Fruit fly (Drosophila melanogaster) whole organism, embryonic: Measurements from ENCODE around the gene Vsp37A.

Experiments
- Antp ChIP-seq: fragments of 200-800 bp; sonication (Bioruptor generic); optimal IDR thresholded peaks from 3 replicates; lab custom pipeline; 2016; ENCODE audit warnings: missing biosample characterization, missing genetic modification characterization
- Atf3 ChIP-seq: fragments of 200-800 bp; sonication (Bioruptor generic); optimal IDR thresholded peaks from 3 replicates; lab custom pipeline; 2016; ENCODE audit warnings: missing biosample characterization, missing genetic modification characterization
- BEAF-32 ChIP-seq: fragments of 200-800 bp; sonication (Bioruptor generic); optimal IDR thresholded peaks from 3 replicates; lab custom pipeline; 2017; ENCODE audit warnings: missing biosample characterization, missing genetic modification characterization, mild to moderate bottlenecking, moderate library complexity, missing genetic modification reagents
- Bgb ChIP-seq: fragments of 200-800 bp; sonication (Bioruptor generic); IDR thresholded peaks from 2 replicates; pipeline ENCODE4 v1.3.6; 2022; ENCODE audit warnings: missing biosample characterization, missing genetic modification characterization; ENCODE audit not compliant: partially characterized antibody
- CG10979 ChIP-seq: fragments of 200-800 bp; sonication (Bioruptor generic); optimal IDR thresholded peaks from 2 replicates; lab custom pipeline; 2018; ENCODE audit warnings: missing biosample characterization, mild to moderate bottlenecking, missing genetic modification characterization, moderate library complexity
- CG11093 ChIP-seq: fragments of 200-800 bp; sonication (Bioruptor generic); IDR thresholded peaks from 3 replicates; pipeline ENCODE4 v1.3.6; 2022; ENCODE audit warnings: missing biosample characterization, missing genetic modification characterization
- CG12219 ChIP-seq: fragments of 200-800 bp; sonication (Bioruptor generic); optimal IDR thresholded peaks from 3 replicates; lab custom pipeline; 2018; ENCODE audit warnings: missing biosample characterization, mild to moderate bottlenecking, missing genetic modification characterization
- CG12299 ChIP-seq: fragments of 200-800 bp; sonication (Bioruptor generic); optimal IDR thresholded peaks from 2 replicates; lab custom pipeline; 2018; ENCODE audit warnings: missing biosample characterization, mild to moderate bottlenecking, missing genetic modification characterization
- CG12659 ChIP-seq: fragments of 200-800 bp; sonication (Bioruptor generic); optimal IDR thresholded peaks from 3 replicates; lab custom pipeline; 2017; ENCODE audit warnings: mild to moderate bottlenecking, missing biosample characterization, missing genetic modification reagents, missing genetic modification characterization
- CG13287 ChIP-seq: fragments of 200-800 bp; sonication (Bioruptor generic); IDR thresholded peaks from 2 replicates; pipeline ENCODE4 v1.3.6; 2022; ENCODE audit warnings: missing biosample characterization, missing genetic modification characterization; ENCODE audit not compliant: partially characterized antibody
- CG13775 ChIP-seq: fragments of 200-800 bp; sonication (Bioruptor generic); optimal IDR thresholded peaks from 3 replicates; lab custom pipeline; 2017; ENCODE audit warnings: missing biosample characterization, mild to moderate bottlenecking, missing genetic modification characterization
- CG14860 ChIP-seq: fragments of 200-800 bp; sonication (Bioruptor generic); IDR thresholded peaks from 3 replicates; pipeline ENCODE4 v1.3.6; 2022; ENCODE audit warnings: missing biosample characterization, missing genetic modification characterization; ENCODE audit not compliant: partially characterized antibody
- CG1603 ChIP-seq: fragments of 200-800 bp; sonication (Bioruptor generic); optimal IDR thresholded peaks from 2 replicates; lab custom pipeline; 2019; ENCODE audit warnings: missing biosample characterization, mild to moderate bottlenecking, missing genetic modification characterization, moderate library complexity
- CG17361 ChIP-seq: fragments of 200-800 bp; sonication (Bioruptor generic); IDR thresholded peaks from 3 replicates; pipeline ENCODE4 v1.3.6; 2022; ENCODE audit warnings: missing biosample characterization, missing genetic modification characterization
- CG17568 ChIP-seq: fragments of 200-800 bp; sonication (Bioruptor generic); optimal IDR thresholded peaks from 2 replicates; lab custom pipeline; 2018; ENCODE audit warnings: missing biosample characterization, mild to moderate bottlenecking, missing genetic modification characterization, moderate library complexity
- CG2116 ChIP-seq: fragments of 200-800 bp; sonication (Bioruptor generic); optimal IDR thresholded peaks from 3 replicates; lab custom pipeline; 2018; ENCODE audit warnings: missing biosample characterization, mild to moderate bottlenecking, missing genetic modification characterization
- CG2120 ChIP-seq: fragments of 200-800 bp; sonication (Bioruptor generic); optimal IDR thresholded peaks from 3 replicates; lab custom pipeline; 2016; ENCODE audit warnings: missing biosample characterization, missing genetic modification characterization
- CG30403 ChIP-seq: fragments of 200-800 bp; sonication (Bioruptor generic); optimal IDR thresholded peaks from 3 replicates; lab custom pipeline; 2016; ENCODE audit warnings: missing biosample characterization, missing genetic modification characterization
- CG32767 ChIP-seq: fragments of 200-800 bp; sonication (Bioruptor generic); IDR thresholded peaks from 2 replicates; pipeline ENCODE4 v1.3.6; 2022; ENCODE audit warnings: missing biosample characterization, missing genetic modification characterization
- CG42726 ChIP-seq: fragments of 200-800 bp; sonication (Bioruptor generic); IDR thresholded peaks from 2 replicates; pipeline ENCODE4 v1.3.6; 2022; ENCODE audit warnings: missing biosample characterization, missing genetic modification characterization; ENCODE audit not compliant: partially characterized antibody
- CG4360 ChIP-seq: fragments of 200-800 bp; sonication (Bioruptor generic); IDR thresholded peaks from 2 replicates; pipeline ENCODE4 v1.3.6; 2022; ENCODE audit warnings: missing biosample characterization, missing genetic modification characterization
- CG4707 ChIP-seq: fragments of 200-800 bp; sonication (Bioruptor generic); optimal IDR thresholded peaks from 2 replicates; lab custom pipeline; 2018; ENCODE audit warnings: missing biosample characterization, mild to moderate bottlenecking, missing genetic modification characterization, moderate library complexity
- CG7271 ChIP-seq: fragments of 200-800 bp; sonication (Bioruptor generic); optimal IDR thresholded peaks from 2 replicates; lab custom pipeline; 2018; ENCODE audit warnings: missing biosample characterization, mild to moderate bottlenecking, missing genetic modification characterization, moderate library complexity
- CG9797 ChIP-seq: fragments of 200-800 bp; sonication (Bioruptor generic); optimal IDR thresholded peaks from 3 replicates; lab custom pipeline; 2018; ENCODE audit warnings: missing biosample characterization, mild to moderate bottlenecking, missing genetic modification characterization
- CG9817 ChIP-seq: fragments of 200-800 bp; sonication (Bioruptor generic); optimal IDR thresholded peaks from 2 replicates; lab custom pipeline; 2018; ENCODE audit warnings: missing biosample characterization, mild to moderate bottlenecking, missing genetic modification characterization, moderate library complexity
- CoRest ChIP-seq: fragments of 200-800 bp; sonication (Bioruptor generic); optimal IDR thresholded peaks from 3 replicates; lab custom pipeline; 2018; ENCODE audit warnings: missing biosample characterization, mild to moderate bottlenecking, missing genetic modification characterization, moderate library complexity
- Hr3 ChIP-seq: fragments of 200-800 bp; sonication (Bioruptor generic); optimal IDR thresholded peaks from 3 replicates; lab custom pipeline; 2016; ENCODE audit warnings: missing biosample characterization, missing genetic modification characterization
- Scr ChIP-seq: fragments of 200-800 bp; sonication (Bioruptor generic); IDR thresholded peaks from 2 replicates; pipeline ENCODE4 v1.3.6; 2022; ENCODE audit warnings: missing biosample characterization, missing genetic modification characterization; ENCODE audit not compliant: partially characterized antibody
- Sry-δ ChIP-seq: fragments of 200-800 bp; sonication (Bioruptor generic); optimal IDR thresholded peaks from 2 replicates; lab custom pipeline; 2016; ENCODE audit warnings: missing biosample characterization, missing genetic modification characterization
- Tbp ChIP-seq: fragments of >200 bp; optimal IDR thresholded peaks from 2 replicates; lab custom pipeline; 2018; ENCODE audit warnings: missing biosample characterization, missing genetic modification characterization
- amos ChIP-seq: fragments of 200-800 bp; sonication (Bioruptor generic); IDR thresholded peaks from 2 replicates; pipeline ENCODE4 v1.3.6; 2022; ENCODE audit warnings: missing biosample characterization, missing genetic modification characterization; ENCODE audit not compliant: partially characterized antibody
- ato ChIP-seq: fragments of 200-800 bp; sonication (Bioruptor generic); IDR thresholded peaks from 2 replicates; pipeline ENCODE4 v1.3.6; 2022; ENCODE audit warnings: missing biosample characterization, missing genetic modification characterization; ENCODE audit not compliant: partially characterized antibody
- bsh ChIP-seq, 2 experiments: fragments of 200-800 bp; sonication (Bioruptor generic); optimal IDR thresholded peaks; 2 replicates each; lab custom pipeline; 2017 to 2018; ENCODE audit warnings: mild to moderate bottlenecking in 2 of 2, missing biosample characterization in 2 of 2, missing genetic modification characterization in 2 of 2, moderate library complexity in 1 of 2
- ci ChIP-seq: fragments of 200-800 bp; sonication (Bioruptor generic); IDR thresholded peaks from 3 replicates; pipeline ENCODE4 v1.3.6; 2022; ENCODE audit warnings: missing biosample characterization, missing genetic modification characterization
- en ChIP-seq: fragments of 200-800 bp; sonication (Bioruptor generic); optimal IDR thresholded peaks from 2 replicates; lab custom pipeline; 2016; ENCODE audit warnings: missing biosample characterization, missing genetic modification characterization
- hb ChIP-seq: fragments of 200-800 bp; sonication (Bioruptor generic); IDR thresholded peaks from 3 replicates; pipeline ENCODE4 v1.3.6; 2022; ENCODE audit warnings: missing biosample characterization, missing genetic modification characterization; ENCODE audit not compliant: partially characterized antibody
- hbn ChIP-seq: fragments of 200-800 bp; sonication (Bioruptor generic); IDR thresholded peaks from 2 replicates; pipeline ENCODE4 v1.3.6; 2022; ENCODE audit warnings: missing biosample characterization, missing genetic modification characterization; ENCODE audit not compliant: partially characterized antibody
- her ChIP-seq: fragments of 200-800 bp; sonication (Bioruptor generic); optimal IDR thresholded peaks from 2 replicates; lab custom pipeline; 2016; ENCODE audit warnings: missing biosample characterization, missing genetic modification characterization
- ind ChIP-seq: fragments of 200-800 bp; sonication (Bioruptor generic); optimal IDR thresholded peaks from 3 replicates; lab custom pipeline; 2016; ENCODE audit warnings: missing biosample characterization, missing genetic modification characterization
- inv ChIP-seq: fragments of 200-800 bp; sonication (Bioruptor generic); IDR thresholded peaks from 2 replicates; pipeline ENCODE4 v1.3.6; 2022; ENCODE audit warnings: missing biosample characterization, missing genetic modification characterization; ENCODE audit not compliant: partially characterized antibody
- lbe ChIP-seq: fragments of 200-800 bp; sonication (Bioruptor generic); optimal IDR thresholded peaks from 2 replicates; lab custom pipeline; 2016; ENCODE audit warnings: missing biosample characterization, mild to moderate bottlenecking, missing genetic modification characterization
- oc ChIP-seq: fragments of 200-800 bp; sonication (Bioruptor generic); optimal IDR thresholded peaks from 2 replicates; lab custom pipeline; 2018; ENCODE audit warnings: missing biosample characterization, mild to moderate bottlenecking, missing genetic modification characterization, moderate library complexity
- ro ChIP-seq: fragments of 200-800 bp; sonication (Bioruptor generic); IDR thresholded peaks from 2 replicates; pipeline ENCODE4 v1.3.6; 2022; ENCODE audit warnings: missing biosample characterization, missing genetic modification characterization
- run ChIP-seq: fragments of 200-800 bp; sonication (Bioruptor generic); optimal IDR thresholded peaks from 3 replicates; lab custom pipeline; 2018; ENCODE audit warnings: missing biosample characterization, mild to moderate bottlenecking, missing genetic modification characterization
- sens-2 ChIP-seq: fragments of 200-800 bp; sonication (Bioruptor generic); IDR thresholded peaks from 2 replicates; pipeline ENCODE4 v1.3.6; 2022; ENCODE audit warnings: missing biosample characterization, missing genetic modification characterization
- sim ChIP-seq: fragments of 200-800 bp; sonication (Bioruptor generic); IDR thresholded peaks from 2 replicates; pipeline ENCODE4 v1.3.6; 2022; ENCODE audit warnings: missing biosample characterization, missing genetic modification characterization
- sna ChIP-seq: fragments of 200-800 bp; sonication (Bioruptor generic); IDR thresholded peaks from 2 replicates; pipeline ENCODE4 v1.3.6; 2022; ENCODE audit warnings: missing biosample characterization, missing genetic modification characterization; ENCODE audit not compliant: partially characterized antibody
- sr ChIP-seq: fragments of 200-800 bp; sonication (Bioruptor generic); IDR thresholded peaks from 3 replicates; pipeline ENCODE4 v1.3.6; 2022; ENCODE audit warnings: missing biosample characterization, missing genetic modification characterization
- tna ChIP-seq: fragments of 200-800 bp; sonication (Bioruptor generic); IDR thresholded peaks from 2 replicates; pipeline ENCODE4 v1.3.6; 2022; ENCODE audit warnings: missing biosample characterization, missing genetic modification characterization; ENCODE audit not compliant: partially characterized antibody

Gene Vsp37A

DNA sequence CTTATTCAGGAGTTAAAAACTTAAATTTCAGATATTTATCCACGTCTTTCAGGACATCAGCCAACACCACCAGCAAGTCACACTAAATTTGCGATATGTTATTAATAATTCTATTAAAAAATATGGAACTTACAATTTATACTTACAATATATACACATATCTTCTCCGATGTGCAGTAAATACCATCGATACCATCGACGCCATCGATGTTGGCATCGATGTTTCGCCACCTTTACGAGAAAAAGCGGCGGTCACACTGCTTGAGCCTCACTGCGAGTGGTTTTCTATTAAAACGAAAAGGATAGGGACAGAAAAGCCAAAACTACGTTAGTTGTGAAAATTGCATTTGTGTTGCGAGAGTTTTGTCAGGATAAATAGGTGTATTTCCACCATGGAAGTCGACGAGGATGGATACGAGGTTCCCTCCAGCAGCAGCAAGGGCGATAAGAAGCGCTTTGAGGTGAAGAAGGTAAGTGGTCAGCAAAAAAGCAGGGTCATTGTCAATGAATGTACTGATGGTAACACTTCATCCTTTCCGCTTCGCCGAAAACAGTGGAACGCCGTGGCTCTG is 25.8 kb downstream of the Vsp37A start, which contains the start of gene Roc1a (continued):
- TF ChIP-seq CG1603 (tag; lab: Kevin White, UChicago) (peak; percentile 36), CG7271 (no peak), sna (GFP tag; lab: Robert Waterston, UW) (peak; percentile 15; the same call in 1 of the 2 replicates), CG2120 (no peak), CG17361 (peak; percentile 59; the same call in 1 of the 3 replicates), BEAF-32 (GFP tag; lab: Kevin White, UChicago) (peak; percentile 78), Hr3 (GFP tag; lab: Kevin White, UChicago) (peak; percentile 8), CG17568 (GFP tag; lab: Kevin White, UChicago) (no peak), CG10979 (tag; lab: Kevin White, UChicago) (no peak), CG14860 (GFP tag; lab: Robert Waterston, UW) (peak; percentile 76), amos (GFP tag; lab: Robert Waterston, UW) (peak; percentile 88), Bgb (GFP tag; lab: Robert Waterston, UW) (peak; percentile 79), ato (peak; percentile 46), Tbp (no peak), Antp (GFP tag; lab: Kevin White, UChicago) (no peak), her (GFP tag; lab: Kevin White, UChicago) (no peak), CG9817 (tag; lab: Kevin White, UChicago) (peak; percentile 21), en (no peak), ro (GFP tag; lab: Robert Waterston, UW) (no peak), sim (GFP tag; lab: Robert Waterston, UW) (no peak), CG2116 (GFP tag; lab: Kevin White, UChicago) (peak; percentile 15), CG42726 (GFP tag; lab: Robert Waterston, UW) (peak; percentile 85), run (tag; lab: Kevin White, UChicago) (no peak), CG12299 (tag; lab: Kevin White, UChicago) (no peak), oc (tag; lab: Kevin White, UChicago) (no peak), Atf3 (GFP tag; lab: Kevin White, UChicago) (no peak), CG11093 (no peak), CoRest (tag; lab: Kevin White, UChicago) (no peak), lbe (GFP tag; lab: Kevin White, UChicago) (no peak), CG4707 (GFP tag; lab: Kevin White, UChicago) (no peak), tna (GFP tag; lab: Robert Waterston, UW) (peak; percentile 49; the same call in 1 of the 2 replicates), ci (GFP tag; lab: Robert Waterston, UW) (no peak), ind (no peak), CG12219 (GFP tag; lab: Kevin White, UChicago) (no peak), CG9797 (GFP tag; lab: Kevin White, UChicago) (peak; percentile 59), Sry-δ (GFP tag; lab: Kevin White, UChicago) (peak; percentile 53), bsh (GFP tag; optimal IDR thresholded peaks at IDR 0.05; lab: Kevin White, UChicago) (no peak), sens-2 (GFP tag; lab: Robert Waterston, UW) (no peak), sr (GFP tag; lab: Robert Waterston, UW) (no peak), CG32767 (GFP tag; lab: Robert Waterston, UW) (no peak), CG4360 (GFP tag; lab: Robert Waterston, UW) (no peak), CG30403 (peak; percentile 20), inv (GFP tag; lab: Robert Waterston, UW) (peak; percentile 70), Scr (peak; percentile 73), hbn (GFP tag; lab: Robert Waterston, UW) (peak; percentile 57), CG12659 (peak; percentile 1), hb (GFP tag; lab: Robert Waterston, UW) (peak; percentile 68; the same call in 2 of the 3 replicates), CG13287 (peak; percentile 71), CG13775 (GFP tag; lab: Kevin White, UChicago) (peak; percentile 45)
